Fruit fly (Drosophila melanogaster): ENCODE data around the gene CG2187.
A peak's percentile ranks its signal among the peaks of the same experiment; 100 is the strongest.

The CG2187 gene

dm6 chr3R:31727773-31728172, 30.7 kb downstream of the CG2187 start:
- no peak for TF ChIP-seq fd85E (GFP tag; optimal IDR thresholded peaks at IDR 0.05)
- no peak for TF ChIP-seq Blimp-1 (GFP tag; optimal IDR thresholded peaks at IDR 0.05)
- TF ChIP-seq Sox15 (GFP tag; optimal IDR thresholded peaks at IDR 0.05) = no peak

- TF ChIP-seq salr (GFP tag; optimal IDR thresholded peaks at IDR 0.05) = no peak
- TF ChIP-seq CG6792 (GFP tag; optimal IDR thresholded peaks at IDR 0.05) = no peak
- no peak for TF ChIP-seq Hr38 (GFP tag; optimal IDR thresholded peaks at IDR 0.05)
- TF ChIP-seq Blimp-1 (GFP tag; optimal IDR thresholded peaks at IDR 0.05) = no peak
- no peak for TF ChIP-seq fkh (GFP tag; optimal IDR thresholded peaks at IDR 0.05)
- TF ChIP-seq CG8319 (GFP tag; optimal IDR thresholded peaks at IDR 0.05) = no peak
- TF ChIP-seq Hr39 (GFP tag; optimal IDR thresholded peaks at IDR 0.05) = no peak
- TF ChIP-seq CG34406 (GFP tag; optimal IDR thresholded peaks at IDR 0.05) = no peak
- TF ChIP-seq CG11762 (GFP tag; optimal IDR thresholded peaks at IDR 0.05; ENCODE audit: insufficient read depth) = no peak
These were observed 32.2 kb downstream of the CG2187 start for dm6 chr3R:31726286-31726685.

dm6 chr3R:31725486-31726227, 32.8 kb downstream of the CG2187 start:
- TF ChIP-seq CG8119 (GFP tag; IDR thresholded peaks at IDR 0.05) (peak; percentile 45; the same call in 1 of the 3 replicates), Sox102F (GFP tag; optimal IDR thresholded peaks at IDR 0.05) (no peak), CG6808 (GFP tag; optimal IDR thresholded peaks at IDR 0.05) (peak; percentile 79), CG10631 (GFP tag; optimal IDR thresholded peaks at IDR 0.05) (no peak), CG8319 (GFP tag; optimal IDR thresholded peaks at IDR 0.05) (no peak), Met (GFP tag; optimal IDR thresholded peaks at IDR 0.05) (no peak), CG31627 (GFP tag; optimal IDR thresholded peaks at IDR 0.05) (no peak), acj6 (GFP tag; optimal IDR thresholded peaks at IDR 0.05) (no peak), CG11762 (GFP tag; optimal IDR thresholded peaks at IDR 0.05; ENCODE audit: insufficient read depth) (no peak), CG6792 (GFP tag; optimal IDR thresholded peaks at IDR 0.05) (peak; percentile 16), CG3919 (GFP tag; optimal IDR thresholded peaks at IDR 0.05) (no peak), CG16779 (tag; optimal IDR thresholded peaks at IDR 0.05) (no peak), CG4318 (GFP tag; optimal IDR thresholded peaks at IDR 0.05) (no peak), ss (GFP tag; optimal IDR thresholded peaks at IDR 0.05) (peak; percentile 85 to 89), Ets21C (GFP tag; optimal IDR thresholded peaks at IDR 0.05) (no peak), esn (GFP tag; optimal IDR thresholded peaks at IDR 0.05) (peak; percentile 1), Sox15 (GFP tag; optimal IDR thresholded peaks at IDR 0.05) (no peak), Eip75B (GFP tag; optimal IDR thresholded peaks at IDR 0.05) (peak; percentile 9), Eip78C (GFP tag) (peak; percentile 44), fd59A (GFP tag; optimal IDR thresholded peaks at IDR 0.05) (peak; percentile 2), CG15336 (GFP tag; IDR thresholded peaks at IDR 0.05) (peak; percentile 41; the same call in 1 of the 2 replicates), CG6163 (GFP tag; IDR thresholded peaks at IDR 0.05) (peak; percentile 68; the same call in 2 of the 3 replicates), CG1621 (tag; optimal IDR thresholded peaks at IDR 0.05) (peak; percentile 84), OdsH (GFP tag; optimal IDR thresholded peaks at IDR 0.05) (no peak), CG34406 (GFP tag; optimal IDR thresholded peaks at IDR 0.05) (no peak), salr (GFP tag; optimal IDR thresholded peaks at IDR 0.05) (peak in 1 of 2 experiments; percentile 40), CG11294 (GFP tag; IDR thresholded peaks at IDR 0.05) (no peak), CG32006 (GFP tag; optimal IDR thresholded peaks at IDR 0.05) (no peak), fd85E (GFP tag; optimal IDR thresholded peaks at IDR 0.05) (no peak), CG3032 (tag; optimal IDR thresholded peaks at IDR 0.05) (peak; percentile 8), cyc (GFP tag; optimal IDR thresholded peaks at IDR 0.05) (no peak), Hr4 (GFP tag; optimal IDR thresholded peaks at IDR 0.05) (no peak), CG10669 (GFP tag; optimal IDR thresholded peaks at IDR 0.05) (peak; percentile 24), net (GFP tag; optimal IDR thresholded peaks at IDR 0.05) (no peak), CG7368 (GFP tag; optimal IDR thresholded peaks at IDR 0.05) (no peak), Blimp-1 (GFP tag; optimal IDR thresholded peaks at IDR 0.05) (peak; percentile 29), Ets96B (tag; optimal IDR thresholded peaks at IDR 0.05) (no peak), Hr39 (GFP tag; optimal IDR thresholded peaks at IDR 0.05) (no peak), dsx (GFP tag; optimal IDR thresholded peaks at IDR 0.05; ENCODE audit: poor library complexity, severe bottlenecking) (peak; percentile 37), eg (GFP tag; IDR thresholded peaks at IDR 0.05) (no peak; the same call in 2 of the 3 replicates), topi (GFP tag; optimal IDR thresholded peaks at IDR 0.05) (no peak), Sox14 (GFP tag; optimal IDR thresholded peaks at IDR 0.05) (peak; percentile 52), Eip93F (GFP tag; optimal IDR thresholded peaks at IDR 0.05) (no peak)

Data from whole organism, prepupa.